Fruit fly (Drosophila melanogaster) whole organism, embryonic: ENCODE data around the gene CG16826.

Experiments used
- Aef1 ChIP-seq: fragments of 200-800 bp; sonication (Bioruptor generic); IDR thresholded peaks from 3 replicates; pipeline ENCODE4 v1.3.6; 2022; ENCODE audit warnings: missing biosample characterization, missing genetic modification characterization
- CG10147 ChIP-seq: fragments of 200-800 bp; sonication (Bioruptor generic); optimal IDR thresholded peaks from 2 replicates; lab custom pipeline; 2019; ENCODE audit warnings: missing biosample characterization, mild to moderate bottlenecking, missing genetic modification characterization, moderate library complexity
- CG1024 ChIP-seq: fragments of 200-800 bp; sonication (Bioruptor generic); IDR thresholded peaks from 2 replicates; pipeline ENCODE4 v1.3.6; 2022; ENCODE audit warnings: missing biosample characterization, missing genetic modification characterization
- CG10543 ChIP-seq: fragments of 200-800 bp; sonication (Bioruptor generic); optimal IDR thresholded peaks from 3 replicates; lab custom pipeline; 2017; ENCODE audit warnings: missing biosample characterization, mild to moderate bottlenecking, missing genetic modification characterization, moderate library complexity
- CG11695 ChIP-seq: fragments of 200-800 bp; sonication (Bioruptor generic); IDR thresholded peaks from 3 replicates; pipeline ENCODE4 v1.3.6; 2022; ENCODE audit warnings: missing biosample characterization, missing genetic modification characterization
- CG11696 ChIP-seq: fragments of 200-800 bp; sonication (Bioruptor generic); IDR thresholded peaks from 2 replicates; pipeline ENCODE4 v1.3.6; 2022; ENCODE audit warnings: missing biosample characterization, missing genetic modification characterization
- CG12769 ChIP-seq: fragments of 200-800 bp; sonication (Bioruptor generic); optimal IDR thresholded peaks from 2 replicates; lab custom pipeline; 2019; ENCODE audit warnings: missing biosample characterization, mild to moderate bottlenecking, missing genetic modification characterization, moderate library complexity
- CG1529 ChIP-seq: fragments of 200-800 bp; sonication (Bioruptor generic); optimal IDR thresholded peaks from 3 replicates; lab custom pipeline; 2018; ENCODE audit warnings: missing biosample characterization, missing genetic modification characterization
- CG17612 ChIP-seq: fragments of 200-800 bp; sonication (Bioruptor generic); IDR thresholded peaks from 2 replicates; pipeline ENCODE4 v1.3.6; 2022; ENCODE audit warnings: missing biosample characterization, missing genetic modification characterization
- CG2889 ChIP-seq: fragments of 200-800 bp; sonication (Bioruptor generic); IDR thresholded peaks from 3 replicates; pipeline ENCODE4 v1.3.6; 2022; ENCODE audit warnings: missing biosample characterization, missing genetic modification characterization
- CG31224 ChIP-seq: fragments of 200-800 bp; sonication (Bioruptor generic); IDR thresholded peaks from 2 replicates; pipeline ENCODE4 v1.3.6; 2022; ENCODE audit warnings: missing biosample characterization, missing genetic modification characterization
- CG34224 ChIP-seq: fragments of 200-800 bp; sonication (Bioruptor generic); IDR thresholded peaks from 3 replicates; pipeline ENCODE4 v1.3.6; 2022; ENCODE audit warnings: missing biosample characterization, missing genetic modification characterization; ENCODE audit not compliant: partially characterized antibody
- CG34376 ChIP-seq: fragments of 200-800 bp; sonication (Bioruptor generic); optimal IDR thresholded peaks from 2 replicates; lab custom pipeline; 2018; ENCODE audit warnings: missing biosample characterization, mild to moderate bottlenecking, missing genetic modification characterization
- CG3995 ChIP-seq: fragments of 200-800 bp; sonication (Bioruptor generic); optimal IDR thresholded peaks from 3 replicates; lab custom pipeline; 2016; ENCODE audit warnings: missing biosample characterization, missing genetic modification characterization
- CG42726 ChIP-seq: fragments of 200-800 bp; sonication (Bioruptor generic); IDR thresholded peaks from 2 replicates; pipeline ENCODE4 v1.3.6; 2022; ENCODE audit warnings: missing biosample characterization, missing genetic modification characterization; ENCODE audit not compliant: partially characterized antibody
- CG4282 ChIP-seq: fragments of 200-800 bp; sonication (Bioruptor generic); optimal IDR thresholded peaks from 2 replicates; lab custom pipeline; 2016; ENCODE audit warnings: missing biosample characterization, missing genetic modification characterization
- CG4730 ChIP-seq: fragments of 200-800 bp; sonication (Bioruptor generic); IDR thresholded peaks from 2 replicates; pipeline ENCODE4 v1.3.6; 2022; ENCODE audit warnings: missing biosample characterization, missing genetic modification characterization
- CG8944 ChIP-seq: fragments of 200-800 bp; sonication (Bioruptor generic); optimal IDR thresholded peaks from 3 replicates; lab custom pipeline; 2016; ENCODE audit warnings: missing biosample characterization, missing genetic modification characterization
- CG9932 ChIP-seq: fragments of 200-800 bp; sonication (Bioruptor generic); IDR thresholded peaks from 2 replicates; pipeline ENCODE4 v1.3.6; 2022; ENCODE audit warnings: missing biosample characterization, missing genetic modification characterization
- CrebB ChIP-seq: fragments of 200-800 bp; sonication (Bioruptor generic); optimal IDR thresholded peaks from 3 replicates; lab custom pipeline; 2018; ENCODE audit warnings: missing biosample characterization, mild to moderate bottlenecking, missing genetic modification characterization
- Deaf1 ChIP-seq: fragments of 200-800 bp; optimal IDR thresholded peaks from 3 replicates; lab custom pipeline; 2019; ENCODE audit warnings: missing biosample characterization, mild to moderate bottlenecking, missing genetic modification characterization, moderate library complexity
- Fer3 ChIP-seq: fragments of 200-800 bp; sonication (Bioruptor generic); optimal IDR thresholded peaks from 2 replicates; lab custom pipeline; 2018; ENCODE audit warnings: missing biosample characterization, mild to moderate bottlenecking, missing genetic modification characterization, moderate library complexity
- HmgZ ChIP-seq: fragments of 200-800 bp; sonication (Bioruptor generic); optimal IDR thresholded peaks from 2 replicates; lab custom pipeline; 2018; ENCODE audit warnings: missing biosample characterization, mild to moderate bottlenecking, missing genetic modification characterization
- Hmx ChIP-seq: fragments of 200-800 bp; sonication (Bioruptor generic); optimal IDR thresholded peaks from 2 replicates; lab custom pipeline; 2016; ENCODE audit warnings: missing biosample characterization, missing genetic modification characterization
- Hr78 ChIP-seq, 2 experiments: fragments of 200-800 bp in 1 of 2; fragments of >200 bp in 1 of 2; sonication (Bioruptor generic) in 1 of 2; optimal IDR thresholded peaks; 2 replicates each; lab custom pipeline; 2017 to 2019; ENCODE audit warnings: missing biosample characterization in 2 of 2, missing genetic modification characterization in 2 of 2, mild to moderate bottlenecking in 1 of 2, moderate library complexity in 1 of 2
- MBD-R2 ChIP-seq: fragments of 200-800 bp; sonication (Bioruptor generic); IDR thresholded peaks from 2 replicates; pipeline ENCODE4 v1.3.6; 2022; ENCODE audit warnings: missing biosample characterization, missing genetic modification characterization
- Mrtf ChIP-seq: fragments of 200-800 bp; sonication (Bioruptor generic); IDR thresholded peaks from 3 replicates; pipeline ENCODE4 v1.3.6; 2022; ENCODE audit warnings: missing biosample characterization, missing genetic modification characterization
- Nf-YC ChIP-seq: fragments of 200-800 bp; optimal IDR thresholded peaks from 3 replicates; lab custom pipeline; 2019; ENCODE audit warnings: missing biosample characterization, mild to moderate bottlenecking, missing genetic modification characterization, moderate library complexity
- Oli ChIP-seq: fragments of 200-800 bp; sonication (Bioruptor generic); optimal IDR thresholded peaks from 2 replicates; lab custom pipeline; 2018; ENCODE audit warnings: missing biosample characterization, mild to moderate bottlenecking, missing genetic modification characterization, moderate library complexity
- Sox102F ChIP-seq: fragments of 200-800 bp; sonication (Bioruptor generic); optimal IDR thresholded peaks from 2 replicates; lab custom pipeline; 2018; ENCODE audit warnings: missing biosample characterization, mild to moderate bottlenecking, missing genetic modification characterization, moderate library complexity
- Spps ChIP-seq: fragments of 200-800 bp; sonication (Bioruptor generic); optimal IDR thresholded peaks from 2 replicates; lab custom pipeline; 2018; ENCODE audit warnings: missing biosample characterization, mild to moderate bottlenecking, missing genetic modification characterization
- Ssrp ChIP-seq: fragments of 200-800 bp; sonication (Bioruptor generic); optimal IDR thresholded peaks from 2 replicates; lab custom pipeline; 2018; ENCODE audit warnings: missing biosample characterization, mild to moderate bottlenecking, missing genetic modification characterization, moderate library complexity
- YL-1 ChIP-seq: fragments of 200-800 bp; sonication (Bioruptor generic); optimal IDR thresholded peaks from 3 replicates; lab custom pipeline; 2017; ENCODE audit warnings: missing biosample characterization, mild to moderate bottlenecking, missing genetic modification characterization
- ase ChIP-seq: fragments of 200-800 bp; sonication (Bioruptor generic); IDR thresholded peaks from 3 replicates; pipeline ENCODE4 v1.3.6; 2022; ENCODE audit warnings: missing biosample characterization, missing genetic modification characterization
- bsh ChIP-seq, 2 experiments: fragments of 200-800 bp; sonication (Bioruptor generic); optimal IDR thresholded peaks; 2 replicates each; lab custom pipeline; 2017 to 2018; ENCODE audit warnings: mild to moderate bottlenecking in 2 of 2, missing biosample characterization in 2 of 2, missing genetic modification characterization in 2 of 2, moderate library complexity in 1 of 2
- crc ChIP-seq: fragments of 200-800 bp; sonication (Bioruptor generic); optimal IDR thresholded peaks from 2 replicates; lab custom pipeline; 2016; ENCODE audit warnings: missing biosample characterization, missing genetic modification characterization
- cwo ChIP-seq: fragments of 200-800 bp; sonication (Bioruptor generic); optimal IDR thresholded peaks from 3 replicates; lab custom pipeline; 2017; ENCODE audit warnings: missing biosample characterization, missing genetic modification characterization, mild to moderate bottlenecking, moderate library complexity, missing genetic modification reagents
- eyg ChIP-seq: fragments of 200-800 bp; sonication (Bioruptor generic); optimal IDR thresholded peaks from 3 replicates; lab custom pipeline; 2016; ENCODE audit warnings: missing biosample characterization, missing genetic modification characterization
- fd3F ChIP-seq: fragments of 200-800 bp; sonication (Bioruptor generic); optimal IDR thresholded peaks from 2 replicates; lab custom pipeline; 2018; ENCODE audit warnings: missing biosample characterization, mild to moderate bottlenecking, missing genetic modification characterization, moderate library complexity
- fd64A ChIP-seq: fragments of 200-800 bp; sonication (Bioruptor generic); optimal IDR thresholded peaks from 3 replicates; lab custom pipeline; 2018; ENCODE audit warnings: missing biosample characterization, mild to moderate bottlenecking, missing genetic modification characterization
- grn ChIP-seq: fragments of 200-800 bp; sonication (Bioruptor generic); optimal IDR thresholded peaks from 3 replicates; lab custom pipeline; 2017; ENCODE audit warnings: missing biosample characterization, missing genetic modification characterization
- gsb ChIP-seq: fragments of 200-800 bp; sonication (Bioruptor generic); IDR thresholded peaks from 2 replicates; pipeline ENCODE4 v1.3.6; 2022; ENCODE audit warnings: missing biosample characterization, missing genetic modification characterization
- inv ChIP-seq: fragments of 200-800 bp; sonication (Bioruptor generic); IDR thresholded peaks from 2 replicates; pipeline ENCODE4 v1.3.6; 2022; ENCODE audit warnings: missing biosample characterization, missing genetic modification characterization; ENCODE audit not compliant: partially characterized antibody
- lmd ChIP-seq: fragments of 200-800 bp; sonication (Bioruptor generic); IDR thresholded peaks from 2 replicates; pipeline ENCODE4 v1.3.6; 2022; ENCODE audit warnings: missing biosample characterization, missing genetic modification characterization
- luna ChIP-seq: fragments of 200-800 bp; sonication (Bioruptor generic); optimal IDR thresholded peaks from 2 replicates; lab custom pipeline; 2016; ENCODE audit warnings: missing biosample characterization, missing genetic modification characterization
- nmo ChIP-seq: fragments of 200-800 bp; sonication (Bioruptor generic); optimal IDR thresholded peaks from 2 replicates; lab custom pipeline; 2018; ENCODE audit warnings: missing biosample characterization, mild to moderate bottlenecking, missing genetic modification characterization, moderate library complexity
- sc ChIP-seq, 3 experiments: fragments of >200 bp in 2 of 3; fragments of 200-800 bp in 1 of 3; sonication (Bioruptor generic) in 1 of 3; optimal IDR thresholded peaks; 2 replicates in 2 of 3; 3 replicates in 1 of 3; lab custom pipeline; 2017; ENCODE audit warnings: mild to moderate bottlenecking in 1 of 3, missing biosample characterization in 1 of 3, missing genetic modification characterization in 1 of 3, missing genetic modification reagents in 1 of 3
- shn ChIP-seq: fragments of 200-800 bp; sonication (Bioruptor generic); optimal IDR thresholded peaks from 3 replicates; lab custom pipeline; 2016; ENCODE audit warnings: missing biosample characterization, missing genetic modification characterization
- sima ChIP-seq: fragments of 200-800 bp; sonication (Bioruptor generic); optimal IDR thresholded peaks from 2 replicates; lab custom pipeline; 2016; ENCODE audit warnings: missing biosample characterization, missing genetic modification characterization

CG16826 gene

DNA sequence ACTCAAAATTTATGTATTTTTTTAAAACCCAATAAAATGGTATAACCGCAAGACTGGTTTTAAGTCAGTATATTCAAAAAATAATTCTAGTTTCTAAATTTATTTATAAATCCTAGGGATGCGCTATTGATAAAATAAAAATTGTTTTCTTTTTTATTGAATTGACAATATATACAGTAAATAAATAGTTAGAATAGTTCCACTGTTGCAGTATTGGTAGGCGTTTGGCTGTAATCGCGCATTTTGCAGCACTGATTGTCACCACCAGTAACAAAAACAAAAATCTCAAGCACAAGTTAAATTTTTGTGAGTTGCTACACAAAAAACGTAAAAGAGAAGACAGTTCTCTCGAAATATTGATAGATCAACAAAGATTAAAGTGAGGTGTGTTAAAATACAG lies 21.4 kb downstream of the CG16826 start, which contains the start of gene CG31855 (continued):
- no peak for TF ChIP-seq fd64A (GFP tag; lab: Kevin White, UChicago)
- peak; percentile 52; the same call in 1 of the 2 replicates for TF ChIP-seq gsb (GFP tag; lab: Robert Waterston, UW)
- TF ChIP-seq Spps (tag; lab: Kevin White, UChicago): peak; percentile 43
- TF ChIP-seq CG10543 (GFP tag; lab: Kevin White, UChicago): peak; percentile 86
- peak; percentile 76 for TF ChIP-seq CG4282 (GFP tag; lab: Kevin White, UChicago)
- peak; percentile 12 to 76 for TF ChIP-seq bsh (GFP tag; optimal IDR thresholded peaks at IDR 0.05; lab: Kevin White, UChicago)
- peak; percentile 68 for TF ChIP-seq cwo
- TF ChIP-seq Mrtf (GFP tag; lab: Robert Waterston, UW): peak; percentile 54; the same call in 2 of the 3 replicates
- peak; percentile 50 for TF ChIP-seq shn
- peak; percentile 86 for TF ChIP-seq ase (GFP tag; lab: Robert Waterston, UW)
- TF ChIP-seq CG1024 (GFP tag; lab: Robert Waterston, UW): peak; percentile 69; the same call in 1 of the 2 replicates
- TF ChIP-seq Deaf1: peak; percentile 52
- peak; percentile 75 for TF ChIP-seq fd3F
- TF ChIP-seq CG11696 (GFP tag; lab: Robert Waterston, UW): peak; percentile 25; the same call in 1 of the 2 replicates
- peak; percentile 90 for TF ChIP-seq CG34376 (GFP tag; lab: Kevin White, UChicago)
- TF ChIP-seq sc (optimal IDR thresholded peaks at IDR 0.05; lab: Kevin White, UChicago): no peak
- TF ChIP-seq sc (GFP tag; optimal IDR thresholded peaks at IDR 0.05; lab: Kevin White, UChicago): peak; percentile 49
- peak; percentile 67 for TF ChIP-seq CrebB (tag; lab: Kevin White, UChicago)
- no peak for TF ChIP-seq Hr78 (GFP tag; optimal IDR thresholded peaks at IDR 0.05; lab: Kevin White, UChicago)
- TF ChIP-seq HmgZ: peak; percentile 85
- TF ChIP-seq grn: no peak
- peak; percentile 71 for TF ChIP-seq Sox102F (GFP tag; lab: Kevin White, UChicago)
- peak; percentile 93 for TF ChIP-seq MBD-R2 (GFP tag; lab: Robert Waterston, UW)
- peak; percentile 79 for TF ChIP-seq YL-1 (GFP tag; lab: Kevin White, UChicago)
- peak; percentile 16 for TF ChIP-seq crc (GFP tag; lab: Kevin White, UChicago)
- TF ChIP-seq Fer3: peak; percentile 85
- peak; percentile 63 for TF ChIP-seq Oli (tag; lab: Kevin White, UChicago)
- peak; percentile 89 for TF ChIP-seq Aef1 (GFP tag; lab: Robert Waterston, UW)
- peak; percentile 41 for TF ChIP-seq eyg (GFP tag; lab: Kevin White, UChicago)
- TF ChIP-seq CG1529 (GFP tag; lab: Kevin White, UChicago): peak; percentile 56
- TF ChIP-seq nmo (GFP tag; lab: Kevin White, UChicago): peak; percentile 62
- TF ChIP-seq CG12769: no peak
- TF ChIP-seq inv: no peak
- TF ChIP-seq CG3995: peak; percentile 51
- TF ChIP-seq Hmx (GFP tag; lab: Kevin White, UChicago): peak; percentile 78
- peak; percentile 81 for TF ChIP-seq lmd (GFP tag; lab: Robert Waterston, UW)
- TF ChIP-seq CG2889 (GFP tag; lab: Robert Waterston, UW): peak; percentile 57; the same call in 2 of the 3 replicates
- TF ChIP-seq CG9932: peak; percentile 95
- TF ChIP-seq CG17612 (GFP tag; lab: Robert Waterston, UW): peak; percentile 39
- peak; percentile 68 for TF ChIP-seq CG8944
- TF ChIP-seq CG11695 (GFP tag; lab: Robert Waterston, UW): peak; percentile 70
- peak; percentile 16 for TF ChIP-seq luna (GFP tag; lab: Kevin White, UChicago)
- peak; percentile 52; the same call in 1 of the 2 replicates for TF ChIP-seq CG31224
- peak; percentile 77 for TF ChIP-seq CG4730
- peak; percentile 66 for TF ChIP-seq Nf-YC (tag; lab: Kevin White, UChicago)
- peak; percentile 66 for TF ChIP-seq CG10147 (GFP tag; lab: Kevin White, UChicago)
- peak; percentile 63 for TF ChIP-seq Ssrp (tag; lab: Kevin White, UChicago)
- TF ChIP-seq sima: no peak
- TF ChIP-seq CG34224 (GFP tag; lab: Robert Waterston, UW): no peak; the same call in 2 of the 3 replicates
- TF ChIP-seq CG42726 (GFP tag; lab: Robert Waterston, UW): no peak
